Worm (Caenorhabditis elegans) whole organism, midembryonic: ENCODE measurements around the gene C45B11.9.

Experiments
- cog-1 ChIP-seq: sonication (generic microtip); optimal IDR thresholded peaks from 2 replicates; lab custom pipeline; 2016; ENCODE audit warnings: missing genetic modification characterization, missing compliant biosample characterization
- flt-1 ChIP-seq: fragments of 200-800 bp; sonication (Bioruptor generic); IDR thresholded peaks from 2 replicates; pipeline ENCODE4 v1.3.6; 2022; ENCODE audit warnings: missing genetic modification characterization, missing compliant biosample characterization
- med-1 ChIP-seq: sonication (generic microtip); optimal IDR thresholded peaks from 2 replicates; lab custom pipeline; 2017; ENCODE audit warnings: missing genetic modification characterization, mild to moderate bottlenecking, missing compliant biosample characterization, antibody characterized with exemption, missing genetic modification reagents; ENCODE audit not compliant: insufficient read depth
- ztf-23 ChIP-seq: fragments of 200-800 bp; sonication (Bioruptor generic); IDR thresholded peaks from 2 replicates; pipeline ENCODE4 v1.3.6; 2022; ENCODE audit warnings: missing genetic modification reagents, missing genetic modification characterization, missing compliant biosample characterization
- ztf-29 ChIP-seq: fragments of 200-800 bp; sonication (Bioruptor generic); IDR thresholded peaks from 2 replicates; pipeline ENCODE4 v1.3.6; 2022; ENCODE audit warnings: missing genetic modification reagents, missing genetic modification characterization, missing compliant biosample characterization

- TF ChIP-seq ztf-29 (GFP tag; lab: Robert Waterston, UW) (no peak), flt-1 (no peak), ztf-23 (no peak), med-1 (GFP tag; lab: Kevin White, UChicago) (no peak), cog-1 (tag; lab: Kevin White, UChicago) (no peak)
Observed at ce11 chrV:11087519-11087998, 47.4 kb downstream of the C45B11.9 start, which contains the start of gene Y42A5A.1.
